Worm (Caenorhabditis elegans): Measurements from ENCODE around the gene pod-1.

- TF ChIP-seq hnd-1 (tag; optimal IDR thresholded peaks at IDR 0.05) (no peak), tbx-11 (GFP tag; IDR thresholded peaks at IDR 0.05) (no peak), ama-1 (optimal IDR thresholded peaks at IDR 0.05) (no peak), sea-1 (GFP tag; conservative IDR thresholded peaks at IDR 0.05) (no peak), ets-7 (tag; optimal IDR thresholded peaks at IDR 0.05) (no peak), ceh-36 (tag; optimal IDR thresholded peaks at IDR 0.05) (no peak), B0310.2 (tag; optimal IDR thresholded peaks at IDR 0.05) (no peak)
Observed at ce11 chrIII:13561233-13561632, 37.3 kb upstream of the pod-1 start.

All from whole organism, early embryonic.